Fruit fly (Drosophila melanogaster): ENCODE results near the gene MED14.

Gene MED14

DNA sequence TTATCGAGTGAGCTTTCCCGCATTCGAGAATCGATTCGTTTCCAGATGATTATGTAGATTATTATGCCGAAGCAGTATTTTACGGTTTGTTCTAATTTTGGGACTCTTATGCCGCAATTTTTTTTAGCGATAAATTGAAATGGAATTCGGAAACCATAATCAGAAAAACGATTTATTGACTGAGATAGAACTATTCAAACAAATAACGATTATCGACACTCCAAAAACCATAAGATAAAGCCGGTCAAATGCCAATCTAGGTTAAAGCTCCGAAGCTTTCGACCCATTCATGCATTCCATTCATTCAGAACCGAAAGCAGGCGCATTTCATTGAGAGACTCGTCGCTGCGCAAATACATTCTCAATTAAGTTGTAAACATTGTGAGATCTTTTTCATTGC is 54.5 kb downstream of the MED14 start:
- TF ChIP-seq insv (optimal IDR thresholded peaks at IDR 0.05) (no peak), psq (optimal IDR thresholded peaks at IDR 0.05) (no peak), Sin3A (optimal IDR thresholded peaks at IDR 0.05) (no peak), h (optimal IDR thresholded peaks at IDR 0.05) (no peak), ttk (optimal IDR thresholded peaks at IDR 0.05) (no peak), Myc (optimal IDR thresholded peaks at IDR 0.05) (no peak)

DNA sequence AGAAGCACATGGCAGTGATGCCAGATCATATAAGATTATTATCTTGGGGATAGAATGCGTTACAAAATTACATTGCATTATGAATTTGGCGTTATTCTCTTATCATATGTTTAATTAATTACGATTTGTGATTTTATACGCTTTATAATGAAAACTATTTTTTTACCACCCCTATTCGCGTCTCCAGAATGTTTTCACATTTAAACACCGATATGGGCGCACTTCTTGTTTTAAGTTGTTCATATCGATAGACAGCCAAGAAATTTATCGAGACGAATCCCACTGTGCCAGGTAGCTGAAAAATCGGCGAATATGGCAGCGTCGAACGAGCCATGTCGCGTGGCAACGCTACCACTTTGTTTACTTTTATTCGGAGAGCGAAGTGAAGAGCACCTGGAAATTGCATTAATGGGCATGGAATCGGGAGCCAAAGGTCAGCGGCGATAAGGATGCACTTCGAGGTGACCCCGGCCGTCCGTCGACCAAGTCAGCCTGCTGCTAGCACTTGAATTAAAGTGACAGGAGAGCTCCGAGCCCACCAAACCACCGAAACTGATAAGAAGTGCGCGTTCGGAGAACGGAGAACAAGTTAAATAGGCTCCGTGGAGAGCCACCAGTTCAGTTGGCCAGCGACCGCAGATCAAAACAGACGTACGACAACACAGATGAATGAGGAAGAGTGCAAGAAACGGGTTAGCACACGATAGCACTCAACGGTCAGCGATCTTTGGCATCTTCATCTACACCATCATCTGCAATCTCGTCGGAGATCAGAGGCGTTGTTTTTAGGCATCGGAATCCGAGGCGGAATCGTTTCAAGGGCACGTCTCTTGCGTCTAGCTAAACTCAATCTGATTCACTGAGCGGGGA is 55.3 kb downstream of the MED14 start, which contains the start of gene Gale:
Gene Gale (plus strand): TSS at position 401 of the 870 bp plus-strand sequence.
- TF ChIP-seq psq (optimal IDR thresholded peaks at IDR 0.05) (no peak), insv (optimal IDR thresholded peaks at IDR 0.05) (no peak), Sin3A (optimal IDR thresholded peaks at IDR 0.05) (no peak), h (optimal IDR thresholded peaks at IDR 0.05) (no peak), ttk (optimal IDR thresholded peaks at IDR 0.05) (no peak), Myc (optimal IDR thresholded peaks at IDR 0.05) (no peak)
